Worm (Caenorhabditis elegans) whole organism, midembryonic: Measurements from ENCODE around the gene dop-6.

Experiments used
- flt-1 ChIP-seq: fragments of 200-800 bp; sonication (Bioruptor generic); IDR thresholded peaks from 2 replicates; pipeline ENCODE4 v1.3.6; 2022; ENCODE audit warnings: missing genetic modification characterization, missing compliant biosample characterization
- med-1 ChIP-seq: sonication (generic microtip); optimal IDR thresholded peaks from 2 replicates; lab custom pipeline; 2017; ENCODE audit warnings: missing genetic modification characterization, mild to moderate bottlenecking, missing compliant biosample characterization, antibody characterized with exemption, missing genetic modification reagents; ENCODE audit not compliant: insufficient read depth
- ref-1 ChIP-seq: fragments of 200-800 bp; sonication (Bioruptor generic); conservative IDR thresholded peaks from 2 replicates; pipeline ENCODE4 v1.3.6; 2022; ENCODE audit warnings: missing genetic modification reagents, missing genetic modification characterization, missing compliant biosample characterization
- tab-1 ChIP-seq: fragments of 200-800 bp; sonication (Bioruptor generic); IDR thresholded peaks from 2 replicates; pipeline ENCODE4 v1.3.6; 2022; ENCODE audit warnings: missing genetic modification characterization, missing compliant biosample characterization
- ztf-29 ChIP-seq: fragments of 200-800 bp; sonication (Bioruptor generic); IDR thresholded peaks from 2 replicates; pipeline ENCODE4 v1.3.6; 2022; ENCODE audit warnings: missing genetic modification reagents, missing genetic modification characterization, missing compliant biosample characterization

ce11 chrX:4373123-4373522 lies 52.5 kb downstream of the dop-6 start, which contains the start of gene R160.6:
- TF ChIP-seq tab-1 (GFP tag; lab: Robert Waterston, UW), result no peak
- TF ChIP-seq ref-1 (GFP tag; lab: Robert Waterston, UW), result no peak
- TF ChIP-seq med-1 (GFP tag; lab: Kevin White, UChicago), result no peak
- no peak for TF ChIP-seq ztf-29 (GFP tag; lab: Robert Waterston, UW)
- TF ChIP-seq flt-1 (GFP tag; lab: Robert Waterston, UW), result no peak
